Worm (Caenorhabditis elegans): ENCODE results near the gene ugt-30.
A peak's percentile ranks its signal among the peaks of the same experiment; 100 is the strongest.

The ugt-30 gene

DNA sequence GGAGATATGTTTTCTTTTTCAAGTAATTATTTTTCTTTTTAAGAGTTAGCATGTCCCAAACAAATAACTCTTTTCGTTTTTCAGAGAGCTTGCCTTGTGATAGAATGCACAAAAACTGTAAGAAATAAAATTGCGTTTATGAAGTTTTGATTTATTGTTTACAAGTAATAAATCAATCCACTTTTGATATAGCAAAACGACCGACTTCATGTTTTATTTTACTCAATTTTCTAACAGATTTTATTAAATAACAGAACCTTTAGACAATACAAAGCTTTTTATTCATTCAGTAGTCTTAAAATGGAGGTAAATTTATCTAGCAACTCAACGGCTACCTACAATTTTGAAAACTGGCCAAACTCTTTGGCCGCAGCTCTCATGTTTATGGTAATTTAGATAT is 30.3 kb downstream of the ugt-30 start, which contains the start of gene srx-78:
TSS of gene srx-78 (plus strand) at position 301 of the 400 bp plus-strand sequence.
- TF ChIP-seq nfya-1 (tag; optimal IDR thresholded peaks at IDR 0.05; ENCODE audit: insufficient read depth): no peak
- TF ChIP-seq ztf-11 (tag; optimal IDR thresholded peaks at IDR 0.05): no peak
- TF ChIP-seq nhr-11 (tag; optimal IDR thresholded peaks at IDR 0.05): no peak
- TF ChIP-seq unc-62 (GFP tag; optimal IDR thresholded peaks at IDR 0.05): no peak
- no peak for TF ChIP-seq zag-1 (tag; optimal IDR thresholded peaks at IDR 0.05)
- TF ChIP-seq elt-1 (tag; optimal IDR thresholded peaks at IDR 0.05): no peak
- no peak for TF ChIP-seq nhr-67 (tag; optimal IDR thresholded peaks at IDR 0.05)
- no peak for TF ChIP-seq tbx-2 (tag; optimal IDR thresholded peaks at IDR 0.05)
- no peak for TF ChIP-seq elt-2 (tag; optimal IDR thresholded peaks at IDR 0.05)
- no peak for TF ChIP-seq ceh-82 (tag; optimal IDR thresholded peaks at IDR 0.05)
- no peak for TF ChIP-seq nhr-77 (tag; optimal IDR thresholded peaks at IDR 0.05)
- TF ChIP-seq hmg-11 (tag; optimal IDR thresholded peaks at IDR 0.05): no peak
- TF ChIP-seq unc-39 (tag; optimal IDR thresholded peaks at IDR 0.05): no peak
- TF ChIP-seq pqm-1 (tag; optimal IDR thresholded peaks at IDR 0.05): no peak
- TF ChIP-seq ZK546.5 (tag; optimal IDR thresholded peaks at IDR 0.05): no peak
- TF ChIP-seq aly-2 (tag; optimal IDR thresholded peaks at IDR 0.05): no peak
- no peak for TF ChIP-seq pha-4 (tag; optimal IDR thresholded peaks at IDR 0.05)
- TF ChIP-seq nhr-76 (tag; optimal IDR thresholded peaks at IDR 0.05): no peak
- TF ChIP-seq fkh-10 (GFP tag; optimal IDR thresholded peaks at IDR 0.05): no peak

DNA sequence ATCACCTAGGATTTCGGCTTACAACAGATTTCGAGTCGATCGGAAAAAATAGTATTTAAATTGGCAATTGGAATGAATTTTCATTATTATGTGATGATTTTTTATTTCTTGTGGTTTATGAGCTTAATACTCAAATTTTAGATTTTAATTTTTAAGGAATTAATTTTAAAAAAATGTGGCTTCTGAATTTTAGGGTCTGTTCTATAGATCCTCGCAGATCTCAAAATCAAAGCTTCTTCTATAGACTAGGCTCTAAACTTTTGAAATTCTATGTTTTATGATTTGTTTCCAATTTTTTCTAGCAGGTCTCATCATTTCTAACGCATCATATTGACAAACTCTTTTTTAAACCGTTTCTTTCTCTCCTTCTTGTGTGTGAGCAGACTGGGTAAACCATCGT is 32.4 kb downstream of the ugt-30 start, which contains the start of gene txt-12:
TSS of gene txt-12 (plus strand) at position 301 of the 400 bp plus-strand sequence.
- TF ChIP-seq pha-4 (tag; optimal IDR thresholded peaks at IDR 0.05): peak; percentile 77
- no peak for TF ChIP-seq ceh-16 (tag; optimal IDR thresholded peaks at IDR 0.05)
- TF ChIP-seq elt-2 (tag; optimal IDR thresholded peaks at IDR 0.05): no peak

DNA sequence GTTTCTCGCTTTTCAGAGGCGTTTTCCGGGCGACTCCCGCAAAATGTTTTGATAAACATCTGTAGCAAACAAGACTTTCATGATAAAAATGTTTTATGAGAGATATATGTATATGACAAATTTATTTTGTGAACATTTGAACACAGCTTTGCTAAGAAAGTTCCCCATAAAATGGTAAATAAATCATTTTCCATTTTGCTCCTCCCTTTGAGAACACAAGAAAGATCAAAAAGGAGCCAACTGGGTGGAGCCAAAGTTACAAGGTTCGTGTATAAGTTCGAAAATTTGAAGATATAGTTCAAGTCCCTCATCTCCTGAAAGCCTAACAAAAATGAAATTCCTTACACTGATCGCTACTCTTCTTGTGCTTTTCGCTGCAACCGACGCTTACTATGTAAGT is 34.6 kb downstream of the ugt-30 start, which contains the start of gene C01G10.17:
TSS of gene C01G10.17 (plus strand) at position 301 of the 400 bp plus-strand sequence.
- TF ChIP-seq elt-2 (tag; optimal IDR thresholded peaks at IDR 0.05) (no peak), lin-39 (tag; optimal IDR thresholded peaks at IDR 0.05) (no peak), lsy-12 (tag; optimal IDR thresholded peaks at IDR 0.05) (no peak), nhr-12 (tag; optimal IDR thresholded peaks at IDR 0.05) (no peak), ceh-28 (tag; optimal IDR thresholded peaks at IDR 0.05) (no peak), aly-2 (tag; optimal IDR thresholded peaks at IDR 0.05) (no peak), ama-1 (optimal IDR thresholded peaks at IDR 0.05) (no peak), unc-62 (GFP tag; optimal IDR thresholded peaks at IDR 0.05) (no peak)

DNA sequence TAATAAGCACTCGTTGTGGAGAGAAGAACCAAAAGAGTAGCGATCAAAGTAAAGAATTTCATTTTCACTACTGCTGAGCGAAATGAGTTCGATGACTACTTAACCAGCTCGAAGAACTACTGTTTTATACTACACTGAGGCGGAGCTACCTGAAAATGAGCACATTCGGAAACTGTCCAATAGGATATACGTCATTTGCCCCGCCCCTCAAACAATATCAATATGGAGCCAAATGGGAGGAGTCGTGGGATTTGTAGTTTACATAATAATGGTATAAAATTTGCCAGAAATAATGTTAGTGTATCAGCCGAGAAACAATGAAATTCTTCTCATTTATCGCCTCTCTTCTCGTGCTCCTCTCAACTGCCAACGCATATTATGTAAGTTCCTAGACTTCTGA is 35.6 kb downstream of the ugt-30 start, which contains the start of the genes C01G10.5 and C01G10.4:
TSS of gene C01G10.5 (minus strand) at position 101 of the 400 bp plus-strand sequence.
TSS of gene C01G10.4 (plus strand) at position 303 of the 400 bp plus-strand sequence.
- TF ChIP-seq pqm-1 (tag; optimal IDR thresholded peaks at IDR 0.05) (no peak), eor-1 (tag; optimal IDR thresholded peaks at IDR 0.05) (no peak), nfya-1 (tag; optimal IDR thresholded peaks at IDR 0.05; ENCODE audit: insufficient read depth) (no peak), nhr-237 (tag; optimal IDR thresholded peaks at IDR 0.05) (no peak), mdl-1 (tag; optimal IDR thresholded peaks at IDR 0.05) (no peak), ztf-11 (tag; optimal IDR thresholded peaks at IDR 0.05) (no peak), nhr-23 (tag; optimal IDR thresholded peaks at IDR 0.05) (no peak), unc-62 (GFP tag; optimal IDR thresholded peaks at IDR 0.05) (no peak), lin-39 (tag; optimal IDR thresholded peaks at IDR 0.05) (no peak), ama-1 (optimal IDR thresholded peaks at IDR 0.05) (no peak), elt-1 (tag; optimal IDR thresholded peaks at IDR 0.05) (no peak), fos-1 (tag; optimal IDR thresholded peaks at IDR 0.05) (no peak), fkh-2 (tag; optimal IDR thresholded peaks at IDR 0.05) (no peak), tbx-2 (tag; optimal IDR thresholded peaks at IDR 0.05) (no peak), nhr-28 (tag; optimal IDR thresholded peaks at IDR 0.05) (no peak), pha-4 (tag; optimal IDR thresholded peaks at IDR 0.05) (no peak), nhr-76 (tag; optimal IDR thresholded peaks at IDR 0.05) (no peak), hmg-11 (tag; optimal IDR thresholded peaks at IDR 0.05) (no peak)

DNA sequence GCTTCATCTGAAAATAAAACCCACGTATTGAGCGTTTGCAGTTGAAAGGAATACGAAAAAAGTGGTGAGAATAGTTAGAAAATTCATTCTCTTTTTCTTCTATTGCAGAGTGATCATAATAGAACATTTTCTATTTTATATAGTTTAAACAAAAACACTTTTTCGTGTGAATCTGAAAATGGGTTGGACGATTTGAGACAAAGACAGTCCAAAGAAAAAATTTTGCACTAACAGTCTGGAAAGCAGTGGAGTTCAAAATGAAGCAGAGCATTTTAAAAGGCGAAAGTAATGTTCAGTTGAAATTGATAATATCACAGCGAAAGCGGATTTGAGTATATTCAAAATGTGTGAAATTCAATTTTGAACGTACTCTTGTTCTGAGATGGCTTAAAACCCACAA is 36.4 kb downstream of the ugt-30 start, which contains the start of gene C01G10.18:
TSS of gene C01G10.18 (minus strand) at position 101 of the 400 bp plus-strand sequence.
- no peak for TF ChIP-seq nhr-25 (tag; optimal IDR thresholded peaks at IDR 0.05)
- TF ChIP-seq pqm-1 (tag; optimal IDR thresholded peaks at IDR 0.05): no peak
- no peak for TF ChIP-seq ama-1 (optimal IDR thresholded peaks at IDR 0.05)
- no peak for TF ChIP-seq fkh-10 (GFP tag; optimal IDR thresholded peaks at IDR 0.05)
- no peak for TF ChIP-seq fos-1 (tag; optimal IDR thresholded peaks at IDR 0.05)
- no peak for TF ChIP-seq tbx-2 (tag; optimal IDR thresholded peaks at IDR 0.05)
- TF ChIP-seq ceh-82 (tag; optimal IDR thresholded peaks at IDR 0.05): no peak

Measured in whole organism, L3 larva.